Fruit fly (Drosophila melanogaster): Measurements from ENCODE around the gene Act5C.

Gene Act5C

DNA sequence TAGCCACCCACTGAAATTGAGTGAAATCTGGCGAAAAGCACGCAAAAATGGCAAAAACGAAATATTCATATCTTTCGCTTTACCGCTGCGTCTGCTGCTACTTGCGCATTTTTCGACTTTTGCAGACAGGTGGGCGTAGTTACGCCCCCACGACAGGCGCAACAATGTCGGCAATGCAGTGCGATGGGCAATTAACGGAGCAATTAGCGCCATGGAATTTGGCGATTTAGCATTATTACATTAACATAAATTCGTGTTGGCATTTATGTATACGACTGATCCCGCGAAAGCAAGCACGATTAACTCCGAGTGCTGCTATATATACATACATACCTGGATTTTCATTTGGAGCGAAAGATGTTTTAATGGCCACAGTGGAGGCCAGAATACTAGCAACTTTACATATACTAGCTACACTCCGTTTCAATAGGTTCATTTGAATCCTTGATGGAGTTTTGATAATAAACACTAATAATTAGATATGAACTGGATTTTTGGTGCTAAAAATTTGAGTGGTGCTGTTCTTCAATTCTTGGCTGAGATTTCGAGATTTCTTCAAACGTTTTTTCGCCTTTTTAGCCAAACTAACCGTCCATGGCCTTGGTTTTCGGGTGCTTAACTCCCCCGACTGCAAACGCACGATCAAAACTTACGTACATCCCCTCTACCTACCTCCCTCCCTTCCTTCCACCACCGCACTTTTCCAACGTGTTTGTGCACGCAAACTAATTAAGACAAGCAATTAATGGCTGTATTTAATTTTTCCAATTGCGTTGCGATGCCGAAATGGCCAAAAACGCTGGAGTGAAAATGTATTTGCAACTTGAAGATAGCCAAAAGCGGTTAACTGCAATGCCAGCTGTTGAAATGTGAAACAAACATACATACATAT lies 3.6 kb upstream of the Act5C start (continued):
- TF ChIP-seq fd3F (GFP tag; optimal IDR thresholded peaks at IDR 0.05) = no peak
- TF ChIP-seq ato (GFP tag; IDR thresholded peaks at IDR 0.05; ENCODE audit: partially characterized antibody) = no peak
- no peak for TF ChIP-seq sd (tag; optimal IDR thresholded peaks at IDR 0.05)
- TF ChIP-seq lab (GFP tag; optimal IDR thresholded peaks at IDR 0.05) = no peak
- TF ChIP-seq aop (GFP tag; IDR thresholded peaks at IDR 0.05) = no peak
- TF ChIP-seq CG7372 (GFP tag; IDR thresholded peaks at IDR 0.05) = no peak
- TF ChIP-seq Sox100B (GFP tag; optimal IDR thresholded peaks at IDR 0.05) = no peak
- TF ChIP-seq Dbx (GFP tag; IDR thresholded peaks at IDR 0.05) = no peak
- TF ChIP-seq Dll (GFP tag; IDR thresholded peaks at IDR 0.05; ENCODE audit: partially characterized antibody) = no peak
- peak; percentile 13; the same call in 1 of the 2 replicates for TF ChIP-seq CG32532 (GFP tag; IDR thresholded peaks at IDR 0.05)
- TF ChIP-seq klu (GFP tag; IDR thresholded peaks at IDR 0.05) = no peak
- peak; percentile 46 for TF ChIP-seq CG2120 (GFP tag; optimal IDR thresholded peaks at IDR 0.05)
- peak; percentile 9 for TF ChIP-seq Atf-2 (GFP tag; optimal IDR thresholded peaks at IDR 0.05)
- TF ChIP-seq CG2875 (GFP tag; optimal IDR thresholded peaks at IDR 0.05) = no peak
- no peak for TF ChIP-seq da (GFP tag; optimal IDR thresholded peaks at IDR 0.05)
- no peak for TF ChIP-seq CG18764 (GFP tag; optimal IDR thresholded peaks at IDR 0.05)
- no peak; the same call in 1 of the 2 replicates for TF ChIP-seq crol (GFP tag; IDR thresholded peaks at IDR 0.05)
- peak; percentile 34 for TF ChIP-seq phol (tag; optimal IDR thresholded peaks at IDR 0.05)
- no peak for TF ChIP-seq CG12104 (GFP tag; optimal IDR thresholded peaks at IDR 0.05)
- no peak for TF ChIP-seq CG12744 (GFP tag; optimal IDR thresholded peaks at IDR 0.05)
- no peak for TF ChIP-seq yki (optimal IDR thresholded peaks at IDR 0.05)
- TF ChIP-seq peb (GFP tag; IDR thresholded peaks at IDR 0.05) = no peak
- no peak for TF ChIP-seq zf30C (GFP tag; optimal IDR thresholded peaks at IDR 0.05)
- no peak for TF ChIP-seq Fer2 (tag; optimal IDR thresholded peaks at IDR 0.05)
- no peak for TF ChIP-seq CG3847 (GFP tag; IDR thresholded peaks at IDR 0.05)
- no peak for TF ChIP-seq CG6854 (GFP tag; optimal IDR thresholded peaks at IDR 0.05)
- no peak for TF ChIP-seq Dip2 (GFP tag; IDR thresholded peaks at IDR 0.05)
- no peak for TF ChIP-seq nerfin-1 (tag; optimal IDR thresholded peaks at IDR 0.05)
- TF ChIP-seq CG11695 (GFP tag; IDR thresholded peaks at IDR 0.05) = peak; percentile 47; the same call in 1 of the 3 replicates
- no peak for TF ChIP-seq CG12299 (tag; optimal IDR thresholded peaks at IDR 0.05)
- TF ChIP-seq Meics (GFP tag; optimal IDR thresholded peaks at IDR 0.05) = no peak
- TF ChIP-seq CG11504 (tag; optimal IDR thresholded peaks at IDR 0.05) = peak; percentile 44
- peak in 1 of 2 experiments; percentile 24 for TF ChIP-seq Hr51 (GFP tag; optimal IDR thresholded peaks at IDR 0.05)
- no peak for TF ChIP-seq CG5180 (GFP tag; optimal IDR thresholded peaks at IDR 0.05)
- TF ChIP-seq BEAF-32 (GFP tag; optimal IDR thresholded peaks at IDR 0.05) = no peak
- no peak for TF ChIP-seq Fer3 (tag; optimal IDR thresholded peaks at IDR 0.05)
- no peak for TF ChIP-seq sr (GFP tag; IDR thresholded peaks at IDR 0.05)
- no peak for TF ChIP-seq B-H2 (GFP tag; optimal IDR thresholded peaks at IDR 0.05)
- TF ChIP-seq Sin3A (optimal IDR thresholded peaks at IDR 0.05) = no peak
- TF ChIP-seq dm (GFP tag; optimal IDR thresholded peaks at IDR 0.05) = no peak
- TF ChIP-seq CG15514 (GFP tag; optimal IDR thresholded peaks at IDR 0.05) = no peak
- no peak for TF ChIP-seq CG1024 (GFP tag; IDR thresholded peaks at IDR 0.05)
- TF ChIP-seq Nf-YC (tag; optimal IDR thresholded peaks at IDR 0.05) = no peak
- TF ChIP-seq twi (tag; optimal IDR thresholded peaks at IDR 0.05) = no peak
- no peak for TF ChIP-seq lbe (GFP tag; optimal IDR thresholded peaks at IDR 0.05)
- TF ChIP-seq CG43689 (GFP tag; IDR thresholded peaks at IDR 0.05) = no peak
- no peak for TF ChIP-seq CG15073 (GFP tag; optimal IDR thresholded peaks at IDR 0.05)
- no peak for TF ChIP-seq CG34376 (GFP tag; optimal IDR thresholded peaks at IDR 0.05)
- TF ChIP-seq Hmx (GFP tag; optimal IDR thresholded peaks at IDR 0.05) = no peak
- TF ChIP-seq seq (GFP tag; IDR thresholded peaks at IDR 0.05) = no peak

All from whole organism, embryonic.